Fruit fly (Drosophila melanogaster): Measurements from ENCODE around the gene TBC1D23.

TBC1D23 gene

dm6 chr2L:1116661-1117322 is 12.3 kb upstream of the TBC1D23 start:
- TF ChIP-seq Sin3A (optimal IDR thresholded peaks at IDR 0.05) (no peak), h (optimal IDR thresholded peaks at IDR 0.05) (peak; percentile 3)

dm6 chr2L:1118149-1118548 is 11.0 kb upstream of the TBC1D23 start:
- TF ChIP-seq Myc (optimal IDR thresholded peaks at IDR 0.05) (no peak), Sin3A (optimal IDR thresholded peaks at IDR 0.05) (no peak), psq (optimal IDR thresholded peaks at IDR 0.05) (no peak), ttk (optimal IDR thresholded peaks at IDR 0.05) (no peak), h (optimal IDR thresholded peaks at IDR 0.05) (no peak), insv (optimal IDR thresholded peaks at IDR 0.05) (no peak)

DNA sequence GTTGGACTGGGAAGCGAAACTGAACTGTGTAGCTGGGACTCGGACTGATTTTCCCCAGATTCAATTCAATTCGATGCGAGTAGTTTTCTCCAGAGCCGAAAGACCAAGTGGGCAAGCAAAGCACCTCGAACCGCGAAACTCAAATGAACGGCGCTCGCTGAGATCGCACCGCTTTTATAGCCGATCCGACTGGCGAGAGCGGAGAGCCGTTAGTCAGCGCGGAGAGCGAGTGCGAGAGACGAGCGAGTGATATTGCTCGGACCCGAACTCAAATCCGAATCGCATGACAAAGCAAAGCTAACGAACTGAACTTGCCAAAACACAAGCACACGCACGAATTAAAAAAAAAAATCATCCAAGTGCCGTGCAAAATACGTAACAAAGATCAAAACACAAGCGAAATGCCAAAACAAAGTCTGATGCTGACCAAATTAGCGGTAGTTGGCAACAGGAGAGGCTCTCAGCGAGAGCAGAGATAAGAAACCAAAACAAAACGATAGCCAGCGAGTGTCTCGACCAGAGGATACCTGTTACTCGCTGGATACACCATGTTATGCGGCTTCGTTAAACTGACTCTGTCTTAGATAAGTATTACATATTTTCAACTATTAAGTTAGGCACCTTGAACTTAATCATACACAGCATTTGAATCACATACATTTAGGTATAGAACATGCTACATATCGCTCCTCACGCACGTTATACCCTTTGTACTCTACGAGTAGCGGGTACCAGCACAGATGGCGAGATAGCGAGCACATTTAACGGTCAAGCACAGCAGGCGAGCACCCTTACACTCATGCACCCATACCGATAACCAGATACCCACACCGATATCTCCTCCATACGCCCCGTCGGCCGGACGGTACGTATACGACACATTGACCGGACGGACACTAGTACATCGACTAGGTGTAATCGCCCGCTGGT is 10.0 kb upstream of the TBC1D23 start:
- TF ChIP-seq psq (optimal IDR thresholded peaks at IDR 0.05): no peak
- no peak for TF ChIP-seq Myc (optimal IDR thresholded peaks at IDR 0.05)
- no peak for TF ChIP-seq insv (optimal IDR thresholded peaks at IDR 0.05)
- no peak for TF ChIP-seq h (optimal IDR thresholded peaks at IDR 0.05)
- TF ChIP-seq Sin3A (optimal IDR thresholded peaks at IDR 0.05): no peak
- TF ChIP-seq ttk (optimal IDR thresholded peaks at IDR 0.05): no peak

dm6 chr2L:1120206-1120902 is 8.8 kb upstream of the TBC1D23 start:
- TF ChIP-seq h (optimal IDR thresholded peaks at IDR 0.05) (no peak), Sin3A (optimal IDR thresholded peaks at IDR 0.05) (no peak), ttk (optimal IDR thresholded peaks at IDR 0.05) (no peak), psq (optimal IDR thresholded peaks at IDR 0.05) (no peak), insv (optimal IDR thresholded peaks at IDR 0.05) (no peak), Myc (optimal IDR thresholded peaks at IDR 0.05) (no peak)

- TF ChIP-seq Myc (optimal IDR thresholded peaks at IDR 0.05) (no peak), insv (optimal IDR thresholded peaks at IDR 0.05) (no peak), psq (optimal IDR thresholded peaks at IDR 0.05) (no peak), ttk (optimal IDR thresholded peaks at IDR 0.05) (no peak), Sin3A (optimal IDR thresholded peaks at IDR 0.05) (no peak), h (optimal IDR thresholded peaks at IDR 0.05) (no peak)
Measured at dm6 chr2L:1121942-1122710, 7.0 kb upstream of the TBC1D23 start.

DNA sequence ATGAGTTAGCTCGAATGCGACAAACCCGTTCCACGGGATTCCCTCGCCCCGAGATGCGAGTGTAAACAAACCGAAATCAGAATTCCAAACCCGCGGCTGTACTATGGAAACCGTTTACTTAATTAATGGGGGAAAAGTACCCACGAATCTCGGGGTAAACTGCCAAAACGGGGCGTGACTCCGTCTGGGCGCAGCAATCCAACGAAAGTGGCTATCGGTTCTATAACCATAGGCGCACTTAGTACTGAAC is 6.5 kb upstream of the TBC1D23 start:
- TF ChIP-seq insv (optimal IDR thresholded peaks at IDR 0.05) (no peak), psq (optimal IDR thresholded peaks at IDR 0.05) (no peak), Myc (optimal IDR thresholded peaks at IDR 0.05) (no peak), h (optimal IDR thresholded peaks at IDR 0.05) (no peak), ttk (optimal IDR thresholded peaks at IDR 0.05) (no peak)

DNA sequence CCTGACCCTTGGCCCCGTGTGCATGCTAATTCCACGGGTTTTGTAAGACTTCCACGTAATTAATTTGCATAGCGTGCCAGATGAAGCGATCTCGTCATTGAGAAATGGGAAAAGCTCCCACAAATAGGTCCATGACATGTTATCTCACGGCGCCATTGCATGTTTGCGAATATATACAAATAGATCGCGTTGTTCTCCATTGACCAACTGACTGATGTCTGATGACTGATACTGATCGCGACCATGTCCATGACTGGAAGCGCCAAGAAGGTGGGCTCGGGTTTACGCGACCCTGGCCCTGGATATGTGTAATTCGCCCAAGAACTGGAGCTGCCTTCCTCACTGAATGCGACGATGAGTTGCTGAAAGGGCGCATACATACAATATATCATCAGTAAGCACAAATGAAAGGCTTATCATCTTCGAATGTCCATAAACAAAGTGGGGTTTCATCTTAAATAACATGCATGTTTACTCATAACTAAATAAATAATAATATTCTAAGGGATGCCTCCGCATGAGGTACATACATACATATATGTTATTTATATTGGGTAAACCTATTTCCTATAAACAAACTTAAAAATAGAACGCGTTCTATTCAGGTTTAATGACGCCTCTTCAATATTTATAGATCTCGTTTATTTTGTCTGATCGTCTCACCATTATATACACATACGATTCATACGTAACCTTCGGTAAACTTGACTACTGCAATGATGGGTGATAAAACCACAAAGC is 5.9 kb upstream of the TBC1D23 start:
- TF ChIP-seq h (optimal IDR thresholded peaks at IDR 0.05) (no peak), psq (optimal IDR thresholded peaks at IDR 0.05) (no peak), Sin3A (optimal IDR thresholded peaks at IDR 0.05) (no peak), insv (optimal IDR thresholded peaks at IDR 0.05) (no peak), ttk (optimal IDR thresholded peaks at IDR 0.05) (no peak), Myc (optimal IDR thresholded peaks at IDR 0.05) (no peak)

DNA sequence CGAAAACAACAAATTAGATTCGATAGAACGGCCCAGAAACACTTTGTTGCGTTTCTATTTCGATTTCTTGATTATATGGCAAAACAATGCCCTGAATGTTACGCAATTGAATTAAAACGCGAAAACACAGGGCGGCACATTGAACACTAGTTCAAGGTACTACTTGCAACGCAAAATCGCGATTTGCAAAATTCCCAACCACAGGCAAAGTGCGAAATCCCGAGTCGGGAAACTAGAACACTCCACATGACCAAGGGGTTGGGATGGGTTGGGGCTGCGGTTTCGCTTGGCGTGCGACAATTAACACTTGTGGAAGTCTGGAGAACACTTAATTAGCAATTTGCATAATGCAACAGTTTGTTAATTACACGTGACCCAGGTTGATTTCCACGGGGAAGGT is 4.9 kb upstream of the TBC1D23 start:
- TF ChIP-seq h (optimal IDR thresholded peaks at IDR 0.05) (no peak), insv (optimal IDR thresholded peaks at IDR 0.05) (no peak), psq (optimal IDR thresholded peaks at IDR 0.05) (no peak), Myc (optimal IDR thresholded peaks at IDR 0.05) (no peak), ttk (optimal IDR thresholded peaks at IDR 0.05) (no peak), Sin3A (optimal IDR thresholded peaks at IDR 0.05) (no peak)

dm6 chr2L:1125437-1125836 is 3.7 kb upstream of the TBC1D23 start:
- TF ChIP-seq ttk (optimal IDR thresholded peaks at IDR 0.05): no peak
- no peak for TF ChIP-seq Sin3A (optimal IDR thresholded peaks at IDR 0.05)
- no peak for TF ChIP-seq h (optimal IDR thresholded peaks at IDR 0.05)
- no peak for TF ChIP-seq psq (optimal IDR thresholded peaks at IDR 0.05)

- TF ChIP-seq ttk (optimal IDR thresholded peaks at IDR 0.05) (no peak), Sin3A (optimal IDR thresholded peaks at IDR 0.05) (no peak), insv (optimal IDR thresholded peaks at IDR 0.05) (no peak), psq (optimal IDR thresholded peaks at IDR 0.05) (no peak), h (optimal IDR thresholded peaks at IDR 0.05) (no peak), Myc (optimal IDR thresholded peaks at IDR 0.05) (no peak)
Measured at dm6 chr2L:1126527-1126926, 2.6 kb upstream of the TBC1D23 start.

- no peak for TF ChIP-seq h (optimal IDR thresholded peaks at IDR 0.05)
- TF ChIP-seq Myc (optimal IDR thresholded peaks at IDR 0.05): no peak
- no peak for TF ChIP-seq Sin3A (optimal IDR thresholded peaks at IDR 0.05)
- TF ChIP-seq psq (optimal IDR thresholded peaks at IDR 0.05): no peak
- TF ChIP-seq insv (optimal IDR thresholded peaks at IDR 0.05): no peak
- TF ChIP-seq ttk (optimal IDR thresholded peaks at IDR 0.05): no peak
Measured at dm6 chr2L:1127434-1128089, 1.6 kb upstream of the TBC1D23 start.
